Worm (Caenorhabditis elegans) whole organism, midembryonic: ENCODE results near the gene C02B8.6.

Experiments used
- T22C8.4 ChIP-seq: fragments of 200-800 bp; sonication (Bioruptor generic); IDR thresholded peaks from 2 replicates; pipeline ENCODE4 v1.3.6; 2022; ENCODE audit warnings: missing genetic modification characterization, missing compliant biosample characterization
- cog-1 ChIP-seq: sonication (generic microtip); optimal IDR thresholded peaks from 2 replicates; lab custom pipeline; 2016; ENCODE audit warnings: missing genetic modification characterization, missing compliant biosample characterization
- flt-1 ChIP-seq: fragments of 200-800 bp; sonication (Bioruptor generic); IDR thresholded peaks from 2 replicates; pipeline ENCODE4 v1.3.6; 2022; ENCODE audit warnings: missing genetic modification characterization, missing compliant biosample characterization
- klf-2 ChIP-seq: fragments of 200-800 bp; sonication (Bioruptor generic); conservative IDR thresholded peaks from 2 replicates; pipeline ENCODE4 v1.3.6; 2022; ENCODE audit warnings: missing genetic modification reagents, missing genetic modification characterization, missing compliant biosample characterization
- med-1 ChIP-seq: sonication (generic microtip); optimal IDR thresholded peaks from 2 replicates; lab custom pipeline; 2017; ENCODE audit warnings: missing genetic modification characterization, mild to moderate bottlenecking, missing compliant biosample characterization, antibody characterized with exemption, missing genetic modification reagents; ENCODE audit not compliant: insufficient read depth
- ref-1 ChIP-seq: fragments of 200-800 bp; sonication (Bioruptor generic); conservative IDR thresholded peaks from 2 replicates; pipeline ENCODE4 v1.3.6; 2022; ENCODE audit warnings: missing genetic modification reagents, missing genetic modification characterization, missing compliant biosample characterization
- tab-1 ChIP-seq: fragments of 200-800 bp; sonication (Bioruptor generic); IDR thresholded peaks from 2 replicates; pipeline ENCODE4 v1.3.6; 2022; ENCODE audit warnings: missing genetic modification characterization, missing compliant biosample characterization
- ztf-23 ChIP-seq: fragments of 200-800 bp; sonication (Bioruptor generic); IDR thresholded peaks from 2 replicates; pipeline ENCODE4 v1.3.6; 2022; ENCODE audit warnings: missing genetic modification reagents, missing genetic modification characterization, missing compliant biosample characterization
- ztf-29 ChIP-seq: fragments of 200-800 bp; sonication (Bioruptor generic); IDR thresholded peaks from 2 replicates; pipeline ENCODE4 v1.3.6; 2022; ENCODE audit warnings: missing genetic modification reagents, missing genetic modification characterization, missing compliant biosample characterization

Gene C02B8.6

DNA sequence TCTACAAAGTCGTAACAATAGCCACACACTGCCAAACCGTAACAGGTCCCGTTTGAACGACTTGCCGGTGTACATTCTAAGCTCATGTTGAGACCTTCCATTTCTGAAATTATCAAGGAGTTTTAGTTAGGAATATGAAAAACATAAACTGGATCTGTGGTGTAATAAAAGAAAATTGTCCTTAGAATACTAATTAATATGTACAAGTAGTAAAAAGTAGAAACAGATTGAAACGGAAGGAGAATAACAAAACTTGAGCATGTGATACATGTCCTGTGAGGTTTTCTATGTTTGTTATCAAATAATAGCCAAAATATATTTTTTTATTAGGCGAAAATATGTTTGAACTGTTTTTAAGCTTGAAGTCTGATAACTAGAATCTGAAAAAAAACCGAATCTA, 6.6 kb downstream of the C02B8.6 start, which contains the start of gene frpr-1:
Gene frpr-1, minus strand, starts transcription at position 101 of the 400 bp plus-strand sequence.
- no peak for TF ChIP-seq T22C8.4 (GFP tag; lab: Robert Waterston, UW)
- TF ChIP-seq klf-2 (GFP tag; lab: Robert Waterston, UW), result no peak
- no peak for TF ChIP-seq ztf-23 (GFP tag; lab: Robert Waterston, UW)
- no peak for TF ChIP-seq med-1 (GFP tag; lab: Kevin White, UChicago)
- no peak for TF ChIP-seq tab-1 (GFP tag; lab: Robert Waterston, UW)
- no peak for TF ChIP-seq ref-1 (GFP tag; lab: Robert Waterston, UW)
- no peak for TF ChIP-seq cog-1 (tag; lab: Kevin White, UChicago)
- no peak for TF ChIP-seq flt-1
- TF ChIP-seq ztf-29 (GFP tag; lab: Robert Waterston, UW), result no peak

DNA sequence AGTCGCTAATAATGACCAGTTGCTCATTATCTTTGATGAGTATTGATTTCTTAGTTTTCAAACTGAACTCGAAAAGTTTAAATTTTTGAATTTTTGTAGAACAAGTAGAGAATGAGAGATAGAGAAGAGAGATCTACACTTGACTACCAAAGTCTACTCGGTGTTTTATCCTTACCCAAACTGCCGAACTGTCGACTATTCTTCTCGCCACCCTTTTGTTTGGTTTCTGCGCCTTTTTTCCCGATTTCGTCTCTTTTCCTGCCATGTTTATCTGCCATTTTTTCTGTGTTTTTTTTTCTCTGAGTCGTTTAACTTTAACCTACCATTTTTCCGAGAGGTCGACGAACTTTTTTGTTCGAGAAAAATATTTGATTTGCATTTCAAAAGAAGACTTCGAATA, 12.9 kb downstream of the C02B8.6 start, which contains the start of gene C02B8.12:
Gene C02B8.12, minus strand, starts transcription at position 175 of the 400 bp plus-strand sequence.
- TF ChIP-seq ztf-23 (GFP tag; lab: Robert Waterston, UW), result no peak
- TF ChIP-seq med-1 (GFP tag; lab: Kevin White, UChicago), result no peak
- no peak for TF ChIP-seq ztf-29 (GFP tag; lab: Robert Waterston, UW)
- no peak for TF ChIP-seq klf-2 (GFP tag; lab: Robert Waterston, UW)
- no peak for TF ChIP-seq tab-1 (GFP tag; lab: Robert Waterston, UW)
- no peak for TF ChIP-seq ref-1 (GFP tag; lab: Robert Waterston, UW)
- no peak for TF ChIP-seq cog-1 (tag; lab: Kevin White, UChicago)
- no peak for TF ChIP-seq flt-1
- no peak for TF ChIP-seq T22C8.4 (GFP tag; lab: Robert Waterston, UW)

DNA sequence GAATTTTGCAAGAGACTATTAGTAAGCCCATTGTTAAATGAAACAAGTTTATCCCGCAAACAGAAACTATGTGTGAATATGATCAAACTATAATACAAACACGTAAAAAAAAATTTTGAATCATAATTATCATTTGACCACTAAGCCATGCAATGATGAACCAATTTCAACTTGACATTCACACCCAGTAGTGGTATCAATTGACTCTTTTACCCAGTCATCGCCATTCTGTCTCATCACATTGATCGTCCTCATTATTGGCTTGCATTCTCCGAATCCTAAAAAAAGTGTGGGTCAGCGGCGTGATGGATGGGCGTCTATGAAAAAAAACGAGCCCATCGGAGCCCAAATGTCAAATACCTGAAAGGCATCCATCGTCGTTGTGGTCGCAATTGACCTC, 15.8 kb downstream of the C02B8.6 start:
- no peak for TF ChIP-seq tab-1 (GFP tag; lab: Robert Waterston, UW)
- no peak for TF ChIP-seq ztf-23 (GFP tag; lab: Robert Waterston, UW)
- no peak for TF ChIP-seq klf-2 (GFP tag; lab: Robert Waterston, UW)
- no peak for TF ChIP-seq med-1 (GFP tag; lab: Kevin White, UChicago)
- no peak for TF ChIP-seq ztf-29 (GFP tag; lab: Robert Waterston, UW)
- TF ChIP-seq ref-1 (GFP tag; lab: Robert Waterston, UW), result no peak
- TF ChIP-seq cog-1 (tag; lab: Kevin White, UChicago), result no peak
- TF ChIP-seq T22C8.4 (GFP tag; lab: Robert Waterston, UW), result no peak
- TF ChIP-seq flt-1, result no peak

DNA sequence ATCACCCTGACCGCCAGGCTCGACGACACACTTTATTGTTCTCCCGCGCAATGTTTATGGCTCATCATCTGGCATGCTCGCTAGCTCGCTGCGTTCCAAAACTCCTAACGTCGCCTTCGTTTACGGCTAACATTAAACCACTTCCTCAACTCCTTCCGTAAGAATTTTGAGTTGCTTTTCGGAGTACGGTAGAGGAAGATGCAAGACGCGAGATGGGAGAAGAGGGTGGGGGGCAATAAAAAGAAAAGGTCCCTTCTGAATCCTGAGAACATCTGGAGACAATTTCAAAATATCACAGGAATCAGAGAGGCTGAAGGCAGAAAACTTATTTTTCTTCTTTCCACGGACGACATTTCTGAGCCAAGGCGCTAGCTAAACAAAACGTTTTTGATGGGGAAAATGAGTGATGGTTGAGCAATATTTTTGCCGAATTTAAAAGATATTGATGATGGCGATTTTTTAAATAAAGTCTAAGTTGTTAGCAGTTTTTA, 18.3 kb downstream of the C02B8.6 start:
- TF ChIP-seq flt-1, result no peak
- TF ChIP-seq med-1 (GFP tag; lab: Kevin White, UChicago), result no peak
- no peak for TF ChIP-seq T22C8.4 (GFP tag; lab: Robert Waterston, UW)
- TF ChIP-seq ztf-29 (GFP tag; lab: Robert Waterston, UW), result no peak
- TF ChIP-seq ref-1 (GFP tag; lab: Robert Waterston, UW), result no peak
- TF ChIP-seq tab-1 (GFP tag; lab: Robert Waterston, UW), result no peak
- TF ChIP-seq ztf-23 (GFP tag; lab: Robert Waterston, UW), result no peak
- TF ChIP-seq klf-2 (GFP tag; lab: Robert Waterston, UW), result no peak
- TF ChIP-seq cog-1 (tag; lab: Kevin White, UChicago), result no peak

DNA sequence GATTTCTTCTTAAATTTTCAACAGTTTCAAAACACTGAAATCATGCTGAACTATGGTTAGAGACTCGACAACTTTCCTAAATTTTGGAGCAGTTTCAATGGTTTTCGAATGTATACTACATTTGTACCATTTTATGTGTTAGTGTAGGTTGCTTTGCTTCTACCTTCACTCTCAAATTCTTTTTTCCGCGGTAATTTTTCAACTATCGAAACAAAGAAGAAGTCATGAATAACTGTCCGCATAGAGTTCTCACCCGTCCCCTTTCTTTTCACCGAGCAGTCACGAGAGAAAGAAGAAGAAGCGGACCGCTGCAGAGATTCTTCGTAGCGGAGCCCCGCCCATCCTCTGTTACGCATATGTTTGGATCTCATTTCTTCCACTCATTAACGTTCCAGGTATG, 20.0 kb downstream of the C02B8.6 start, which contains the start of gene hlh-8:
Gene hlh-8, plus strand, starts transcription at position 301 of the 400 bp plus-strand sequence.
- TF ChIP-seq flt-1, result no peak
- TF ChIP-seq tab-1 (GFP tag; lab: Robert Waterston, UW), result no peak
- no peak for TF ChIP-seq klf-2 (GFP tag; lab: Robert Waterston, UW)
- no peak for TF ChIP-seq med-1 (GFP tag; lab: Kevin White, UChicago)
- no peak for TF ChIP-seq T22C8.4 (GFP tag; lab: Robert Waterston, UW)
- no peak for TF ChIP-seq cog-1 (tag; lab: Kevin White, UChicago)
- no peak for TF ChIP-seq ref-1 (GFP tag; lab: Robert Waterston, UW)
- TF ChIP-seq ztf-23 (GFP tag; lab: Robert Waterston, UW), result no peak
- no peak for TF ChIP-seq ztf-29 (GFP tag; lab: Robert Waterston, UW)

DNA sequence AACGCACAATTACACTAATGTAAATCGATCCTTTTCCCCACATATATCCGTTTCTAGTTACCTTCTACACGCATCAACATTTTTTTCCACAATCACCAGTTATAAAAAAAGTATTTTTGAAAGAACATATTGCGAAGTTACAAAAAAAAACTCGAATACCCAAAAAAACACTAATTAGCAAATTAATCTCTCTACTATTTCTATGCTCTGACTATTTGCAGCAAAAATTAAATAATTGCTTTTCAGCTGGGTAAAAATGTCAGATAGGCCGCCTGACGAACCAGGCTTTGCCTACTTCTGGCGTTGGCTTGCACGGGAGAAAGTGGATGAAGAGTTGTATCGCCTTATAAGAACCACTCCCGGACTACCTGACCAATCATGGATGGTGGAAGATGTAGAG, 25.9 kb downstream of the C02B8.6 start, which contains the start of gene K07E3.1:
Gene K07E3.1, plus strand, starts transcription at position 247 of the 400 bp plus-strand sequence.
- TF ChIP-seq ztf-29 (GFP tag; lab: Robert Waterston, UW), result no peak

DNA sequence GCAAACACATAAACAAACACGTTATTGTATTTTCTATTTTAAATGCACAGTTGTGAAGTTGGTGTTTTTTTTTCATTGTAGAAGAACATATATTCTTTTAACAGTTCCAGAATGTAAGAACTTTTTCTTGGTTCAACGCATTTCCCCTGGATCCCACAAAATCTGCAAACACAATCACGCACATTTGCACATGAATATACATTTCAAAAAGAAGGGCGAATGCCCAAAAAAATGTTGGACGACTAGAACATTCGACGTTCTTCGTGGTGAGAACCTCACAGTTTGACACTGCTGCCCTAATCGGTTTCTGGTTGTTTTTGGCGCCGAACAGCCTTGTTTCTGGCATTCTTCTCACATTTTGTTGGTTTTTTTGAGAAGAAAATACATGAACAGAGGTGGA, 26.6 kb downstream of the C02B8.6 start:
- TF ChIP-seq med-1 (GFP tag; lab: Kevin White, UChicago), result no peak
- no peak for TF ChIP-seq cog-1 (tag; lab: Kevin White, UChicago)
- TF ChIP-seq ztf-23 (GFP tag; lab: Robert Waterston, UW), result no peak
- no peak for TF ChIP-seq ztf-29 (GFP tag; lab: Robert Waterston, UW)

DNA sequence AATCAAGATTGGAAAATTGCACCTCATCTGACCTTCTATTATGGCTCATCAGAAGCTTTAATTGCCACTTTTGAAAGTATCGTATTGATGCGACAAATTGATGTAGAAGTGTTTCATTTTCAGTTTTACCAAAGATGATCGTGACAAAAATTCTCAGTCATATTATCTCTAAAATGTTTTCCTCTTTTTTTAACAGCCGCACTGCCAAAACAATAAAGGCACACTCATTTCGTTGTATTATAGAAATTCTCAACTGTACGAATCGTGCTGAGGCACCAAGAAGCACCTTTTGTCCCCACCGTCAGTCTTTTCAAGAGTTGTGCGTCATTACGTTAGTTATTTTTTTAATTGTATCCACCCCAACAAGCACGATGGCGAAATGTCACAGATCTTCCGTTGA, 28.2 kb downstream of the C02B8.6 start, which contains the start of gene K07E3.9:
Gene K07E3.9, plus strand, starts transcription at position 301 of the 400 bp plus-strand sequence.
- no peak for TF ChIP-seq ref-1 (GFP tag; lab: Robert Waterston, UW)
- no peak for TF ChIP-seq ztf-29 (GFP tag; lab: Robert Waterston, UW)
- TF ChIP-seq flt-1, result no peak
- no peak for TF ChIP-seq ztf-23 (GFP tag; lab: Robert Waterston, UW)
- TF ChIP-seq tab-1 (GFP tag; lab: Robert Waterston, UW), result no peak
- no peak for TF ChIP-seq T22C8.4 (GFP tag; lab: Robert Waterston, UW)
- TF ChIP-seq cog-1 (tag; lab: Kevin White, UChicago), result no peak
- TF ChIP-seq klf-2 (GFP tag; lab: Robert Waterston, UW), result no peak
- no peak for TF ChIP-seq med-1 (GFP tag; lab: Kevin White, UChicago)

DNA sequence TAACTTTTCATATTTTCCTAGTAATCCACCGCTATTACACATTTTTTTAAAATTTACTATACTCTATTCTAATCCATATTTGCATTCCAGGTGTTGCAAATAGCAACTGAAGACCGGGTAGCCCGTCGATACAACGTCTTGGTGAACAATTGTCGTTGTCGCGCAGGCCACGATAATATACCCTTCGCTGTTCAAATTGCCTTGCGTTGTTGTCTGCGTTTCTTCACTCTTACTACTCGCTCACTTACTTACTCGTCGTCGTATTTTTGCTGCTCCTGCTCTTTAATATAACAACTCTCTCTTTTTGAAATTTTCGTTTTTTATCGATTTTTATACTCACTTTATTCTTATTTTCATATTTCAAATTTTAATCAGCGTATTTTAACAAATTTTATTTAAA, 32.2 kb downstream of the C02B8.6 start, which contains the start of gene K07E3.2:
Gene K07E3.2, plus strand, starts transcription at position 400 of the 400 bp plus-strand sequence.
- no peak for TF ChIP-seq ref-1 (GFP tag; lab: Robert Waterston, UW)
